Fruit fly (Drosophila melanogaster) whole organism, embryonic: ENCODE measurements around the gene mRpL17.

ENCODE experiments used
- Awh ChIP-seq: fragments of 200-800 bp; sonication (Bioruptor generic); IDR thresholded peaks from 2 replicates; pipeline ENCODE4, ENCODE4 v1.3.6; 2022; ENCODE audit warnings: missing biosample characterization, missing genetic modification characterization
- B-H1 ChIP-seq: fragments of 200-800 bp; sonication (Bioruptor generic); IDR thresholded peaks from 3 replicates; pipeline ENCODE4 v1.3.6; 2022; ENCODE audit warnings: missing biosample characterization, missing genetic modification characterization
- Bdp1 ChIP-seq: fragments of 200-800 bp; sonication (Bioruptor generic); optimal IDR thresholded peaks from 3 replicates; lab custom pipeline; 2016; ENCODE audit warnings: missing biosample characterization, missing genetic modification characterization
- CG10147 ChIP-seq: fragments of 200-800 bp; sonication (Bioruptor generic); optimal IDR thresholded peaks from 2 replicates; lab custom pipeline; 2019; ENCODE audit warnings: missing biosample characterization, mild to moderate bottlenecking, missing genetic modification characterization, moderate library complexity
- CG10209 ChIP-seq: fragments of 200-800 bp; sonication (Bioruptor generic); optimal IDR thresholded peaks from 3 replicates; lab custom pipeline; 2017; ENCODE audit warnings: missing biosample characterization, mild to moderate bottlenecking, missing genetic modification characterization, missing genetic modification reagents
- CG10274 ChIP-seq: fragments of 200-800 bp; sonication (Bioruptor generic); optimal IDR thresholded peaks from 3 replicates; lab custom pipeline; 2017; ENCODE audit warnings: missing biosample characterization, mild to moderate bottlenecking, missing genetic modification characterization
- CG10431 ChIP-seq: fragments of 200-800 bp; sonication (Bioruptor generic); optimal IDR thresholded peaks from 3 replicates; lab custom pipeline; 2018; ENCODE audit warnings: missing biosample characterization, mild to moderate bottlenecking, missing genetic modification characterization
- CG12236 ChIP-seq: fragments of 200-800 bp; sonication (Bioruptor generic); optimal IDR thresholded peaks from 2 replicates; lab custom pipeline; 2016; ENCODE audit warnings: missing biosample characterization, missing genetic modification characterization
- CG13424 ChIP-seq: fragments of 200-800 bp; sonication (Bioruptor generic); optimal IDR thresholded peaks from 2 replicates; lab custom pipeline; 2019; ENCODE audit warnings: missing biosample characterization, mild to moderate bottlenecking, missing genetic modification characterization, moderate library complexity
- CG15696 ChIP-seq: fragments of 200-800 bp; sonication (Bioruptor generic); optimal IDR thresholded peaks from 2 replicates; lab custom pipeline; 2019; ENCODE audit warnings: missing biosample characterization, mild to moderate bottlenecking, missing genetic modification characterization, moderate library complexity
- CG1602 ChIP-seq: fragments of 200-800 bp; sonication (Bioruptor generic); optimal IDR thresholded peaks from 3 replicates; lab custom pipeline; 2016; ENCODE audit warnings: missing biosample characterization, missing genetic modification characterization
- CG17186 ChIP-seq: fragments of 200-800 bp; sonication (Bioruptor generic); optimal IDR thresholded peaks from 3 replicates; lab custom pipeline; 2017; ENCODE audit warnings: missing biosample characterization, missing genetic modification reagents, missing genetic modification characterization
- CG2120 ChIP-seq: fragments of 200-800 bp; sonication (Bioruptor generic); optimal IDR thresholded peaks from 3 replicates; lab custom pipeline; 2016; ENCODE audit warnings: missing biosample characterization, missing genetic modification characterization
- CG2875 ChIP-seq: fragments of 200-800 bp; sonication (Bioruptor generic); optimal IDR thresholded peaks from 2 replicates; lab custom pipeline; 2017; ENCODE audit warnings: missing biosample characterization, mild to moderate bottlenecking, missing genetic modification characterization, missing genetic modification reagents
- CG34422 ChIP-seq: fragments of 200-800 bp; sonication (Bioruptor generic); IDR thresholded peaks from 3 replicates; pipeline ENCODE4 v1.3.6; 2022; ENCODE audit warnings: missing biosample characterization, missing genetic modification characterization
- CG3847 ChIP-seq: fragments of 200-800 bp; sonication (Bioruptor generic); IDR thresholded peaks from 2 replicates; pipeline ENCODE4 v1.3.6; 2022; ENCODE audit warnings: missing biosample characterization, missing genetic modification characterization
- CG4617 ChIP-seq: fragments of 200-800 bp; sonication (Bioruptor generic); optimal IDR thresholded peaks from 3 replicates; lab custom pipeline; 2016; ENCODE audit warnings: missing biosample characterization, missing genetic modification characterization, borderline replicate concordance
- CG6254 ChIP-seq: fragments of 200-800 bp; sonication (Bioruptor generic); optimal IDR thresholded peaks from 3 replicates; lab custom pipeline; 2017; ENCODE audit warnings: mild to moderate bottlenecking, missing biosample characterization, missing genetic modification reagents, missing genetic modification characterization
- CG7839 ChIP-seq: fragments of 200-800 bp; sonication (Bioruptor generic); optimal IDR thresholded peaks from 3 replicates; lab custom pipeline; 2018; ENCODE audit warnings: missing biosample characterization, mild to moderate bottlenecking, missing genetic modification characterization, moderate library complexity
- CG9215 ChIP-seq: fragments of 200-800 bp; sonication (Bioruptor generic); IDR thresholded peaks from 2 replicates; pipeline ENCODE4 v1.3.6; 2022; ENCODE audit warnings: missing biosample characterization, missing genetic modification characterization
- CG9876 ChIP-seq: fragments of 200-800 bp; sonication (Bioruptor generic); optimal IDR thresholded peaks from 2 replicates; lab custom pipeline; 2016; ENCODE audit warnings: missing biosample characterization, missing genetic modification characterization
- CG9932 ChIP-seq: fragments of 200-800 bp; sonication (Bioruptor generic); IDR thresholded peaks from 2 replicates; pipeline ENCODE4 v1.3.6; 2022; ENCODE audit warnings: missing biosample characterization, missing genetic modification characterization
- CoRest ChIP-seq: fragments of 200-800 bp; sonication (Bioruptor generic); optimal IDR thresholded peaks from 3 replicates; lab custom pipeline; 2018; ENCODE audit warnings: missing biosample characterization, mild to moderate bottlenecking, missing genetic modification characterization, moderate library complexity
- Dp ChIP-seq: fragments of 200-800 bp; sonication (Bioruptor generic); optimal IDR thresholded peaks from 2 replicates; lab custom pipeline; 2018; ENCODE audit warnings: missing biosample characterization, mild to moderate bottlenecking, missing genetic modification characterization, moderate library complexity
- Dref ChIP-seq: fragments of 200-800 bp; sonication (Bioruptor generic); IDR thresholded peaks from 2 replicates; pipeline ENCODE4 v1.3.6; 2022; ENCODE audit warnings: missing biosample characterization, missing genetic modification characterization
- Eip74EF ChIP-seq, 2 experiments: fragments of 200-800 bp in 1 of 2; fragments of >200 bp in 1 of 2; sonication (Bioruptor generic) in 1 of 2; optimal IDR thresholded peaks; 2 replicates each; lab custom pipeline; 2017 to 2019; ENCODE audit warnings: missing biosample characterization in 2 of 2, missing genetic modification characterization in 2 of 2, mild to moderate bottlenecking in 1 of 2, moderate library complexity in 1 of 2
- MESR4 ChIP-seq: fragments of 200-800 bp; sonication (Bioruptor generic); optimal IDR thresholded peaks from 2 replicates; lab custom pipeline; 2018; ENCODE audit warnings: missing biosample characterization, mild to moderate bottlenecking, missing genetic modification characterization, moderate library complexity
- Nf-YA ChIP-seq: fragments of 200-800 bp; sonication (Bioruptor generic); IDR thresholded peaks from 2 replicates; pipeline ENCODE4 v1.3.6; 2022; ENCODE audit warnings: missing biosample characterization, missing genetic modification characterization
- Rx ChIP-seq: fragments of 200-800 bp; sonication (Bioruptor generic); IDR thresholded peaks from 2 replicates; pipeline ENCODE4 v1.3.6; 2022; ENCODE audit warnings: missing biosample characterization, missing genetic modification characterization
- Scr ChIP-seq: fragments of 200-800 bp; sonication (Bioruptor generic); IDR thresholded peaks from 2 replicates; pipeline ENCODE4 v1.3.6; 2022; ENCODE audit warnings: missing biosample characterization, missing genetic modification characterization; ENCODE audit not compliant: partially characterized antibody
- Side ChIP-seq: fragments of 200-800 bp; sonication (Bioruptor generic); optimal IDR thresholded peaks from 2 replicates; lab custom pipeline; 2016; ENCODE audit warnings: missing biosample characterization, missing genetic modification characterization
- Stat92E ChIP-seq, 3 experiments: fragments of >200 bp in 2 of 3; fragments of 200-800 bp in 1 of 3; sonication (Bioruptor generic) in 1 of 3; optimal IDR thresholded peaks; 2 replicates each; lab custom pipeline; 2017 to 2019; ENCODE audit warnings: missing biosample characterization in 3 of 3, missing genetic modification characterization in 3 of 3, mild to moderate bottlenecking in 1 of 3, moderate library complexity in 1 of 3
- Tbp ChIP-seq: fragments of >200 bp; optimal IDR thresholded peaks from 2 replicates; lab custom pipeline; 2018; ENCODE audit warnings: missing biosample characterization, missing genetic modification characterization
- chinmo ChIP-seq: fragments of 200-800 bp; sonication (Bioruptor generic); IDR thresholded peaks from 4 replicates; pipeline ENCODE4 v1.3.6; 2022; ENCODE audit warnings: missing biosample characterization, missing genetic modification characterization; ENCODE audit not compliant: partially characterized antibody
- corto ChIP-seq: fragments of 200-800 bp; sonication (Bioruptor generic); optimal IDR thresholded peaks from 2 replicates; lab custom pipeline; 2016; ENCODE audit warnings: missing biosample characterization, mild to moderate bottlenecking, missing genetic modification characterization, moderate library complexity
- dm ChIP-seq: fragments of 200-800 bp; sonication (Bioruptor generic); optimal IDR thresholded peaks from 3 replicates; lab custom pipeline; 2016; ENCODE audit warnings: missing biosample characterization, missing genetic modification characterization
- dysf ChIP-seq: fragments of 200-800 bp; sonication (Bioruptor generic); IDR thresholded peaks from 3 replicates; pipeline ENCODE4 v1.3.6; 2022; ENCODE audit warnings: missing biosample characterization, missing genetic modification characterization
- fd102C ChIP-seq: fragments of 200-800 bp; sonication (Bioruptor generic); optimal IDR thresholded peaks from 2 replicates; lab custom pipeline; 2018; ENCODE audit warnings: missing biosample characterization, mild to moderate bottlenecking, missing genetic modification characterization, moderate library complexity
- gcm2 ChIP-seq: fragments of 200-800 bp; sonication (Bioruptor generic); optimal IDR thresholded peaks from 2 replicates; lab custom pipeline; 2016; ENCODE audit warnings: missing biosample characterization, missing genetic modification characterization
- gfzf ChIP-seq: fragments of 200-800 bp; sonication (Bioruptor generic); optimal IDR thresholded peaks from 2 replicates; lab custom pipeline; 2016; ENCODE audit warnings: missing biosample characterization, mild to moderate bottlenecking, missing genetic modification characterization, moderate library complexity
- h ChIP-seq: fragments of >200 bp; optimal IDR thresholded peaks from 2 replicates; lab custom pipeline; 2017
- ken ChIP-seq: fragments of 200-800 bp; sonication (Bioruptor generic); IDR thresholded peaks from 3 replicates; pipeline ENCODE4 v1.3.6; 2022; ENCODE audit warnings: missing biosample characterization, missing genetic modification characterization
- mam ChIP-seq: fragments of 200-800 bp; sonication (Bioruptor generic); optimal IDR thresholded peaks from 3 replicates; lab custom pipeline; 2016; ENCODE audit warnings: missing biosample characterization, missing genetic modification characterization
- onecut ChIP-seq: fragments of 200-800 bp; sonication (Bioruptor generic); IDR thresholded peaks from 2 replicates; pipeline ENCODE4 v1.3.6; 2022; ENCODE audit warnings: missing biosample characterization, missing genetic modification characterization
- p53 ChIP-seq: fragments of 200-800 bp; sonication (Bioruptor generic); optimal IDR thresholded peaks from 2 replicates; lab custom pipeline; 2016; ENCODE audit warnings: missing biosample characterization, missing genetic modification characterization
- peb ChIP-seq: fragments of 200-800 bp; sonication (Bioruptor generic); IDR thresholded peaks from 2 replicates; pipeline ENCODE4 v1.3.6; 2022; ENCODE audit warnings: missing biosample characterization, missing genetic modification characterization
- pnt ChIP-seq: fragments of 200-800 bp; sonication (Bioruptor generic); optimal IDR thresholded peaks from 3 replicates; lab custom pipeline; 2016; ENCODE audit warnings: missing biosample characterization, missing genetic modification characterization
- sqz ChIP-seq: fragments of 200-800 bp; sonication (Bioruptor generic); optimal IDR thresholded peaks from 3 replicates; lab custom pipeline; 2018; ENCODE audit warnings: missing biosample characterization, mild to moderate bottlenecking, missing genetic modification characterization
- tgo ChIP-seq: fragments of 200-800 bp; sonication (Bioruptor generic); IDR thresholded peaks from 3 replicates; pipeline ENCODE4 v1.3.6; 2022; ENCODE audit warnings: missing biosample characterization, missing genetic modification characterization

mRpL17 gene

DNA sequence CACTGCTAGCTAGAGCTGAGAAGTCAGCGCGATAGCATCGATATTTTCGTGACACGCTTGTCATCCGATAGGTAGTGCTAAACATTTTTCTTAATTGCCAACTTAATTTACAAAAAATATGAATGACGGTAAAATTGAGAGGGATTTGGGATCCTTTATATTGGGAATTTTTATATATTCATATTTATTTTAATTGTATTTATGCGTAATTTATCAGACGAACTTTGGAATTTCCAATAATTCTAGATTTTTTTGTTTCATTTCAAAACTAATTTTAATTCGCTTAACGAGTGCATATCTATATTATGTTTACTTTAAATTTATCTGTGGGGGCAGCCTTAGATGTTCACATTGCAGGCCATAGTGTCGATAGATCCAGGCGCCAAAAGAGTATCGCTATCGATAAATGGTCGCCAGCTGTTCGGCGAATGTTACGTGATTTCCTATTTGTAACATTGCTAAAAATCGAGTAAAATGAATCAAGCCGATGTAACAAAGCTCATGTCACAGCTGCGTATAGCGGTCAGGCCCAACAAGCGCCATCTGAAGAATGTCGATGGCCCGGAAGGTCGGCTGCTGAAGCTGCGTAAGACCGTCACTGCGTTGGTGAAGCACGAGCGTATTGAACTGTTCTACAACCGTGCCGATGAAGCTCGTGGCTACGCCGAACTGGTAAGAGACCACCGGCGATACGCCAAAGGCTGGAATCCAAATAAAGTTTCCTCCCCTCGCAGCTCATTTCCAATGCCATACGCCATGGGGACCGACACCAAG is at the start of gene mRpL17, which contains the start of gene Tudor-SN (continued):
- peak; percentile 33 for TF ChIP-seq CG6254
- TF ChIP-seq dm = no peak
- TF ChIP-seq Awh (GFP tag; lab: Robert Waterston, UW) = no peak
- TF ChIP-seq CoRest (tag; lab: Kevin White, UChicago) = peak; percentile 60
- peak; percentile 47 for TF ChIP-seq mam (GFP tag; lab: Kevin White, UChicago)
- no peak for TF ChIP-seq gcm2 (GFP tag; lab: Kevin White, UChicago)
- TF ChIP-seq Eip74EF (GFP tag; optimal IDR thresholded peaks at IDR 0.05; lab: Kevin White, UChicago) = no peak
- no peak for TF ChIP-seq peb
- TF ChIP-seq Tbp (GFP tag; lab: Kevin White, UChicago) = no peak
- peak; percentile 60 for TF ChIP-seq sqz (GFP tag; lab: Kevin White, UChicago)
- peak; percentile 53 for TF ChIP-seq Dp
- TF ChIP-seq CG3847 = peak; percentile 59
- peak; percentile 85 for TF ChIP-seq CG9932
- TF ChIP-seq CG9876 (GFP tag; lab: Kevin White, UChicago) = no peak
- peak; percentile 0 for TF ChIP-seq CG10147 (GFP tag; lab: Kevin White, UChicago)
- peak; percentile 72 for TF ChIP-seq Dref
- TF ChIP-seq CG1602 (GFP tag; lab: Kevin White, UChicago) = peak; percentile 17
- TF ChIP-seq Nf-YA (GFP tag; lab: Robert Waterston, UW) = no peak
- no peak for TF ChIP-seq CG4617
- TF ChIP-seq CG7839 (tag; lab: Kevin White, UChicago) = peak; percentile 16
- TF ChIP-seq h (lab: Kevin White, UChicago) = no peak
- TF ChIP-seq Bdp1 = no peak
- TF ChIP-seq fd102C (GFP tag; lab: Kevin White, UChicago) = no peak
- TF ChIP-seq MESR4 (GFP tag; lab: Kevin White, UChicago) = peak; percentile 77
- peak; percentile 39 for TF ChIP-seq CG10209
- TF ChIP-seq B-H1 (GFP tag; lab: Robert Waterston, UW) = no peak
- no peak for TF ChIP-seq Side (GFP tag; lab: Kevin White, UChicago)
- TF ChIP-seq CG10274 (GFP tag; lab: Kevin White, UChicago) = no peak
- peak; percentile 70 for TF ChIP-seq corto (GFP tag; lab: Kevin White, UChicago)
- peak; percentile 21; the same call in 1 of the 3 replicates for TF ChIP-seq tgo (GFP tag; lab: Robert Waterston, UW)
- peak; percentile 32; the same call in 1 of the 2 replicates for TF ChIP-seq CG9215 (GFP tag; lab: Robert Waterston, UW)
- no peak for TF ChIP-seq p53
- peak; percentile 55 for TF ChIP-seq CG13424
- peak; percentile 97 for TF ChIP-seq Scr (GFP tag; lab: Robert Waterston, UW)
- TF ChIP-seq onecut = no peak
- TF ChIP-seq dysf (GFP tag; lab: Robert Waterston, UW) = no peak
- no peak for TF ChIP-seq ken (GFP tag; lab: Robert Waterston, UW)
- TF ChIP-seq CG15696 (tag; lab: Kevin White, UChicago) = peak; percentile 40
- TF ChIP-seq CG34422 (GFP tag; lab: Robert Waterston, UW) = 0 out of 3 replicates have a peak, but pooled peaks have one; percentile 34
- no peak for TF ChIP-seq CG2875 (GFP tag; lab: Kevin White, UChicago)
- TF ChIP-seq CG10431 = peak; percentile 54
- TF ChIP-seq Stat92E (GFP tag; optimal IDR thresholded peaks at IDR 0.05; lab: Kevin White, UChicago) = no peak
- TF ChIP-seq CG2120 (GFP tag; lab: Kevin White, UChicago) = peak; percentile 59
- no peak for TF ChIP-seq Rx (GFP tag; lab: Robert Waterston, UW)
- no peak for TF ChIP-seq pnt (GFP tag; lab: Kevin White, UChicago)
- peak; percentile 92; the same call in 2 of the 4 replicates for TF ChIP-seq chinmo (GFP tag; lab: Robert Waterston, UW)
- TF ChIP-seq CG12236 = no peak
- TF ChIP-seq CG17186 (GFP tag; lab: Kevin White, UChicago) = peak; percentile 25
- TF ChIP-seq gfzf (GFP tag; lab: Kevin White, UChicago) = no peak
